Fruit fly (Drosophila melanogaster): ENCODE measurements around the gene CG17361.

DNA sequence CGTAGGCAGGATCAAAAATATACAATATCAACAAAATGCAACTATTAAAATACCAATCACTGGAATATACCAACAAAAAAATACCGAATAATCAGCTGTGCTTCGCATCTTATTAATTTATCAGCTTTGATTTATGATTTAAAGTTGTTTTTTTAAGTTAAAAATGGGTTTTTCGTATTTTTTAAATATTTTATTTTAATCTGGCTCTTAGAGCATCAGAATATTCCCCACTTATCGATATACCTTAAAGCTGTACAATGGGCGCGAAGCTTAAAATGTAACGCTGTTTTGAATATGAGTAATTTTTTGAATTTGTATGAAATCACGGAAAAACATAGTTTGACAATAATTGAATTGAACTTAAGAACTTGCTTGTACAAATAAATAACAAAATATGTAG is 2.2 kb downstream of the CG17361 start, which contains the start of gene CG17359:
- TF ChIP-seq CG34406 (GFP tag; optimal IDR thresholded peaks at IDR 0.05) (no peak), net (GFP tag; optimal IDR thresholded peaks at IDR 0.05) (no peak), Sox14 (GFP tag; optimal IDR thresholded peaks at IDR 0.05) (no peak), acj6 (GFP tag; optimal IDR thresholded peaks at IDR 0.05) (no peak), CG7368 (GFP tag; optimal IDR thresholded peaks at IDR 0.05) (no peak), lz (GFP tag; optimal IDR thresholded peaks at IDR 0.05) (no peak), CG6792 (GFP tag; optimal IDR thresholded peaks at IDR 0.05) (no peak), CG32006 (GFP tag; optimal IDR thresholded peaks at IDR 0.05) (no peak), pdm3 (GFP tag; optimal IDR thresholded peaks at IDR 0.05) (no peak), CG6163 (GFP tag; IDR thresholded peaks at IDR 0.05) (no peak)

Data from whole organism, prepupa.